Worm (Caenorhabditis elegans) whole organism, L1 larva: ENCODE data around the gene plc-3.

Experiments used
- C16A3.4 ChIP-seq: fragments of 150-350 bp; optimal IDR thresholded peaks from 2 replicates; lab custom pipeline; 2014; ENCODE audit warnings: missing biosample characterization, missing genetic modification characterization
- C34B4.2 ChIP-seq: sonication (generic microtip); optimal IDR thresholded peaks from 2 replicates; lab custom pipeline; 2017; ENCODE audit warnings: mild to moderate bottlenecking, missing genetic modification characterization, missing compliant biosample characterization
- alr-1 ChIP-seq: fragments of 200-800 bp; sonication (Bioruptor generic); optimal IDR thresholded peaks from 2 replicates; lab custom pipeline; 2018; ENCODE audit warnings: borderline replicate concordance, mild to moderate bottlenecking, missing genetic modification characterization, missing compliant biosample characterization
- aly-2 ChIP-seq: fragments of 150-350 bp; optimal IDR thresholded peaks from 2 replicates; lab custom pipeline; 2014; ENCODE audit warnings: missing biosample characterization, missing genetic modification characterization
- blmp-1 ChIP-seq: fragments of 150-350 bp; optimal IDR thresholded peaks from 2 replicates; lab custom pipeline; 2014; ENCODE audit warnings: missing biosample characterization, missing genetic modification characterization
- ceh-63 ChIP-seq: fragments of 200-800 bp; sonication (Bioruptor generic); optimal IDR thresholded peaks from 2 replicates; lab custom pipeline; 2018; ENCODE audit warnings: mild to moderate bottlenecking, missing genetic modification characterization, missing compliant biosample characterization
- ceh-82 ChIP-seq, 3 experiments: fragments of 150-350 bp in 1 of 3; sonication (generic microtip) in 2 of 3; optimal IDR thresholded peaks; 2 replicates each; lab custom pipeline; 2014 to 2017; ENCODE audit warnings: missing biosample characterization in 3 of 3, missing genetic modification characterization in 3 of 3
- ces-1 ChIP-seq: fragments of 150-350 bp; optimal IDR thresholded peaks from 2 replicates; lab custom pipeline; 2014; ENCODE audit warnings: missing biosample characterization, missing genetic modification reagents, missing genetic modification characterization
- dpl-1 ChIP-seq, 3 experiments: fragments of 150-350 bp in 2 of 3; sonication (generic microtip) in 1 of 3; optimal IDR thresholded peaks; 2 replicates each; lab custom pipeline; 2014 to 2017; ENCODE audit warnings: missing biosample characterization in 3 of 3, missing genetic modification characterization in 3 of 3, missing genetic modification reagents in 3 of 3
- efl-1 ChIP-seq, 4 experiments: fragments of 150-350 bp; optimal IDR thresholded peaks in 3 of 4; peaks in 1 of 4; 1 replicate in 1 of 4; 2 replicates in 3 of 4; lab custom pipeline; 2014; ENCODE audit warnings: missing biosample characterization in 2 of 4, missing genetic modification characterization in 2 of 4, missing genetic modification reagents in 2 of 4
- egl-27 ChIP-seq, 2 experiments: fragments of 150-350 bp in 1 of 2; sonication (generic microtip); optimal IDR thresholded peaks; 3 replicates each; lab custom pipeline; 2017 to 2018; ENCODE audit warnings: missing biosample characterization in 2 of 2, missing genetic modification characterization in 2 of 2, missing genetic modification reagents in 2 of 2
- elt-3 ChIP-seq, 6 experiments: fragments of 150-350 bp in 1 of 6; sonication (generic microtip); optimal IDR thresholded peaks; 2 replicates each; lab custom pipeline; 2017 to 2018; ENCODE audit warnings: missing biosample characterization in 6 of 6, missing genetic modification characterization in 6 of 6, inconsistent platforms in 1 of 6
- fkh-10 ChIP-seq: sonication (generic microtip); optimal IDR thresholded peaks from 2 replicates; lab custom pipeline; 2017; ENCODE audit warnings: missing biosample characterization, missing genetic modification reagents, missing genetic modification characterization
- isw-1 ChIP-seq: fragments of 200-800 bp; sonication (Bioruptor generic); IDR thresholded peaks from 2 replicates; pipeline ENCODE4 v1.3.6; 2022; ENCODE audit warnings: missing genetic modification characterization, missing compliant biosample characterization
- lin-13 ChIP-seq: fragments of 150-350 bp; optimal IDR thresholded peaks from 2 replicates; lab custom pipeline; 2014; ENCODE audit warnings: missing biosample characterization, missing genetic modification reagents, missing genetic modification characterization
- lin-14 ChIP-seq: fragments of 200-800 bp; sonication (Bioruptor generic); optimal IDR thresholded peaks from 2 replicates; lab custom pipeline; 2018; ENCODE audit warnings: mild to moderate bottlenecking, missing genetic modification characterization, moderate library complexity, missing compliant biosample characterization
- lin-15B ChIP-seq: fragments of 150-350 bp; sonication (generic microtip); optimal IDR thresholded peaks from 3 replicates; lab custom pipeline; 2014; ENCODE audit warnings: missing biosample characterization, missing genetic modification characterization
- lin-35 ChIP-seq, 2 experiments: fragments of 150-350 bp; optimal IDR thresholded peaks; 2 replicates each; lab custom pipeline; 2014; ENCODE audit warnings: missing biosample characterization in 2 of 2, missing genetic modification characterization in 2 of 2, missing genetic modification reagents in 2 of 2
- lir-3 ChIP-seq: sonication (generic microtip); optimal IDR thresholded peaks from 2 replicates; lab custom pipeline; 2016; ENCODE audit warnings: mild to moderate bottlenecking, missing genetic modification characterization, moderate library complexity, missing compliant biosample characterization; ENCODE audit not compliant: poor library complexity
- lsy-2 ChIP-seq, 2 experiments: fragments of 150-350 bp; optimal IDR thresholded peaks; 2 replicates each; lab custom pipeline; 2014; ENCODE audit warnings: missing biosample characterization in 2 of 2, missing genetic modification characterization in 2 of 2
- mab-9 ChIP-seq: fragments of 200-800 bp; sonication (Bioruptor generic); IDR thresholded peaks from 2 replicates; pipeline ENCODE4 v1.3.6; 2022; ENCODE audit warnings: missing genetic modification reagents, missing genetic modification characterization, missing compliant biosample characterization
- nhr-20 ChIP-seq: sonication (generic microtip); optimal IDR thresholded peaks from 2 replicates; lab custom pipeline; 2016; ENCODE audit warnings: mild to moderate bottlenecking, missing genetic modification characterization, missing compliant biosample characterization
- nhr-237 ChIP-seq: fragments of 150-350 bp; optimal IDR thresholded peaks from 2 replicates; lab custom pipeline; 2014; ENCODE audit warnings: missing biosample characterization, missing genetic modification characterization
- nhr-28 ChIP-seq: fragments of 150-350 bp; optimal IDR thresholded peaks from 2 replicates; lab custom pipeline; 2014; ENCODE audit warnings: missing biosample characterization, missing genetic modification characterization
- nhr-71 ChIP-seq: sonication (generic microtip); optimal IDR thresholded peaks from 2 replicates; lab custom pipeline; 2016; ENCODE audit warnings: mild to moderate bottlenecking, missing genetic modification characterization, moderate library complexity, missing compliant biosample characterization
- nhr-77 ChIP-seq: fragments of 150-350 bp; optimal IDR thresholded peaks from 2 replicates; lab custom pipeline; 2014; ENCODE audit warnings: missing biosample characterization, missing genetic modification characterization
- nhr-84 ChIP-seq: sonication (generic microtip); optimal IDR thresholded peaks from 2 replicates; lab custom pipeline; 2017; ENCODE audit warnings: missing biosample characterization, missing genetic modification characterization
- nhr-85 ChIP-seq: sonication (generic microtip); peaks from one replicate; lab custom pipeline; 2016; ENCODE audit warnings: missing genetic modification characterization, inconsistent platforms, missing compliant biosample characterization
- pqm-1 ChIP-seq: sonication (generic microtip); optimal IDR thresholded peaks from 3 replicates; lab custom pipeline; 2017; ENCODE audit warnings: missing biosample characterization, missing genetic modification characterization
- rnt-1 ChIP-seq: sonication (generic microtip); optimal IDR thresholded peaks from 2 replicates; lab custom pipeline; 2016; ENCODE audit warnings: mild to moderate bottlenecking, missing genetic modification characterization, moderate library complexity, missing compliant biosample characterization
- skn-1 ChIP-seq: fragments of 150-350 bp; optimal IDR thresholded peaks from 2 replicates; lab custom pipeline; 2014; ENCODE audit warnings: missing biosample characterization, missing genetic modification characterization
- snu-23 ChIP-seq: sonication (generic microtip); optimal IDR thresholded peaks from 2 replicates; lab custom pipeline; 2016; ENCODE audit warnings: missing genetic modification characterization, missing compliant biosample characterization
- sup-37 ChIP-seq: fragments of 200-800 bp; sonication (Bioruptor generic); optimal IDR thresholded peaks from 2 replicates; lab custom pipeline; 2018; ENCODE audit warnings: mild to moderate bottlenecking, missing genetic modification characterization, missing compliant biosample characterization
- swsn-7 ChIP-seq: sonication (generic microtip); optimal IDR thresholded peaks from 2 replicates; lab custom pipeline; 2016; ENCODE audit warnings: missing genetic modification characterization, missing compliant biosample characterization
- tbx-2 ChIP-seq: sonication (generic microtip); optimal IDR thresholded peaks from 2 replicates; lab custom pipeline; 2016; ENCODE audit warnings: missing genetic modification characterization, missing compliant biosample characterization
- unc-62 ChIP-seq: fragments of 150-350 bp; optimal IDR thresholded peaks from 2 replicates; lab custom pipeline; 2014; ENCODE audit warnings: missing biosample characterization, missing genetic modification reagents, missing genetic modification characterization
- xbp-1 ChIP-seq: sonication (generic microtip); optimal IDR thresholded peaks from 2 replicates; lab custom pipeline; 2016; ENCODE audit warnings: missing genetic modification characterization, missing compliant biosample characterization
- zag-1 ChIP-seq: fragments of 150-350 bp; optimal IDR thresholded peaks from 2 replicates; lab custom pipeline; 2014; ENCODE audit warnings: missing biosample characterization, missing genetic modification characterization
- zip-4 ChIP-seq: fragments of 200-800 bp; sonication (Bioruptor generic); optimal IDR thresholded peaks from 2 replicates; lab custom pipeline; 2018; ENCODE audit warnings: mild to moderate bottlenecking, missing genetic modification characterization, moderate library complexity, missing compliant biosample characterization

plc-3 gene

DNA sequence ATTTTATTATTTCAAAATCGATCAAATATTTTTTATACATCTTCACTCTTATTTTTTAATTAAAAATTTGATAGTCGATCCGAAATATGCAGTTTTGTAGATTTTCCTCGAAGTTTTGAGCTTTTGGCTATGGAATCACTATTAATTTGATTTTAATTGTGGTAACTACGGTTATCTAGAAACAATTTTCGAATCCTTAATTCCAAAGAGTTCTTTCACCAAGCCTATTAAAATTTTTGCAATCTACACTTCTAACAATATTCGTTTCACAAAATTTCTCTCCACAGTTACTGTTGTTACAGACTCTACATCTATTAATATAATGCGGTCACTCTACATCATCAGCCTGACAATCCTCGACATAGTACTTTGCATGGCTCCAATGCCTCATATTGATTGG is 30.5 kb upstream of the plc-3 start, which contains the start of gene R05H5.7:
Gene R05H5.7, plus strand, starts transcription at position 301 of the 400 bp plus-strand sequence.
- no peak for TF ChIP-seq pqm-1 (tag; lab: Kevin White, UChicago)

DNA sequence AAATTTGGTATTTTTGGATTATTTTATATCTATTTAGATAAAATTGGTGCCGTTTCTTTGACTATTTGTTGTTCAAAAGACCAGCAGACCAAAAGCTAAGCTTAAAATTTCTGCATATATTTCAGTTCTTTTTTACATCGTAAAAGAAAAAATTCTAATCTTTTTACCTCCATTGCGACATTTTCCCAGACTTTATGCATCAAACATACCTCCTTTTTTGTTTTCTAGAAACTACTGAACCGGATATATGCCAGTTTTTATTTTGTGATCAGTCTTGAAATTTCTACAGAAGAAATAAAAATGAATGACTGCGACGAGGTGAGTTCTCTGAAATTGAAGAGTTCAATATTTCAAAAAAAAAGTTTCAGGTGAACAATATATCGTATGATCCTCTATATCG is 28.1 kb upstream of the plc-3 start, which contains the start of gene srb-6:
Gene srb-6, plus strand, starts transcription at position 301 of the 400 bp plus-strand sequence.
- no peak for TF ChIP-seq nhr-237
- no peak for TF ChIP-seq aly-2 (tag; lab: Kevin White, UChicago)
- TF ChIP-seq lin-13: no peak
- TF ChIP-seq unc-62 (GFP tag; lab: Kevin White, UChicago): no peak
- TF ChIP-seq zag-1 (tag; lab: Kevin White, UChicago): no peak
- no peak for TF ChIP-seq nhr-28 (tag; lab: Kevin White, UChicago)
- TF ChIP-seq C34B4.2 (tag; lab: Kevin White, UChicago): no peak
- no peak for TF ChIP-seq blmp-1 (tag; lab: Kevin White, UChicago)
- no peak for TF ChIP-seq snu-23
- TF ChIP-seq nhr-84 (tag; lab: Kevin White, UChicago): no peak
- no peak for TF ChIP-seq lsy-2 (tag; optimal IDR thresholded peaks at IDR 0.05; lab: Kevin White, UChicago)
- TF ChIP-seq isw-1 (GFP tag; lab: Robert Waterston, UW): no peak

ce11 chrII:10197091-10197675 is 25.5 kb upstream of the plc-3 start, which contains the start of gene R05H5.3:
R05H5.3 (plus strand) TSS chrII:10197625.
- TF ChIP-seq dpl-1 (GFP tag; optimal IDR thresholded peaks at IDR 0.05; lab: Kevin White, UChicago) (peak; percentile 80 to 90 (median 87)), lsy-2 (tag; optimal IDR thresholded peaks at IDR 0.05; lab: Kevin White, UChicago) (peak; percentile 44 to 86), xbp-1 (peak; percentile 14), ces-1 (GFP tag; lab: Kevin White, UChicago) (peak; percentile 32), egl-27 (tag; optimal IDR thresholded peaks at IDR 0.05; lab: Kevin White, UChicago) (no peak), fkh-10 (GFP tag; lab: Kevin White, UChicago) (peak; percentile 75), efl-1 (optimal IDR thresholded peaks at IDR 0.05; lab: Kevin White, UChicago) (peak; percentile 83 to 94), efl-1 (GFP tag; optimal IDR thresholded peaks at IDR 0.05 in 1 of 2; lab: Kevin White, UChicago) (peak; percentile 80 to 97), tbx-2 (peak; percentile 26), alr-1 (tag; lab: Kevin White, UChicago) (no peak), lin-35 (GFP tag; optimal IDR thresholded peaks at IDR 0.05; lab: Kevin White, UChicago) (peak; percentile 77 to 92), lin-14 (GFP tag; lab: Kevin White, UChicago) (peak; percentile 68), C16A3.4 (tag; lab: Kevin White, UChicago) (peak; percentile 67), sup-37 (GFP tag; lab: Kevin White, UChicago) (no peak), lir-3 (peak; percentile 37), blmp-1 (tag; lab: Kevin White, UChicago) (peak; percentile 51), zip-4 (GFP tag; lab: Kevin White, UChicago) (no peak), ceh-63 (GFP tag; lab: Kevin White, UChicago) (no peak), mab-9 (GFP tag; lab: Robert Waterston, UW) (no peak), rnt-1 (tag; lab: Kevin White, UChicago) (peak; percentile 74), ceh-82 (tag; optimal IDR thresholded peaks at IDR 0.05; lab: Kevin White, UChicago) (peak in 1 of 3 experiments; percentile 66), lin-13 (peak; percentile 41), elt-3 (tag; optimal IDR thresholded peaks at IDR 0.05; lab: Kevin White, UChicago) (peak in 1 of 6 experiments; percentile 43), skn-1 (tag; lab: Kevin White, UChicago) (peak; percentile 67), nhr-71 (tag; lab: Kevin White, UChicago) (no peak), lin-15B (tag; lab: Kevin White, UChicago) (peak; percentile 75), nhr-28 (tag; lab: Kevin White, UChicago) (no peak), swsn-7 (tag; lab: Kevin White, UChicago) (peak; percentile 20), nhr-77 (peak; percentile 46), nhr-20 (tag; lab: Kevin White, UChicago) (peak; percentile 42), nhr-85 (tag; lab: Kevin White, UChicago) (peak; percentile 49)
